Worm (Caenorhabditis elegans): ENCODE measurements around the gene F29G6.1.

The F29G6.1 gene

DNA sequence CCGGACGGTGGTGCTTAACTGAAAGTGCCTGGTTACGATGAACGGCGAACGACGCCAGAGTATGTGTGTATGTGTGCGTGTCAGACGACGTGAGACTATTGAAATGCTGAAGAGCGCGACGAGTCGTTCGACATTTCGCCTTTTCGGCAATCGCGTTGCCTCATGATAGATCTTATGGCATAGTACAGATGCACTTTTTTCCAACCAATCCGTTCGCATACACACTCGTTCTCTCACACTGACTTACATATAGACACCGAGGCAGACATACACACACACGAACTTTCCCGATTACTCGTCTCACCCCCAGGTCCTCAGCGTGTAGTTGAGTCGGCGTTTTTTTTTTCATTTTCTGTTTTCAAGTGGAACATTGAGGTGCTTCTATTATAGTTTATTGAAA, 23.3 kb upstream of the F29G6.1 start (continued):
- no peak for TF ChIP-seq ztf-11 (tag; optimal IDR thresholded peaks at IDR 0.05)

DNA sequence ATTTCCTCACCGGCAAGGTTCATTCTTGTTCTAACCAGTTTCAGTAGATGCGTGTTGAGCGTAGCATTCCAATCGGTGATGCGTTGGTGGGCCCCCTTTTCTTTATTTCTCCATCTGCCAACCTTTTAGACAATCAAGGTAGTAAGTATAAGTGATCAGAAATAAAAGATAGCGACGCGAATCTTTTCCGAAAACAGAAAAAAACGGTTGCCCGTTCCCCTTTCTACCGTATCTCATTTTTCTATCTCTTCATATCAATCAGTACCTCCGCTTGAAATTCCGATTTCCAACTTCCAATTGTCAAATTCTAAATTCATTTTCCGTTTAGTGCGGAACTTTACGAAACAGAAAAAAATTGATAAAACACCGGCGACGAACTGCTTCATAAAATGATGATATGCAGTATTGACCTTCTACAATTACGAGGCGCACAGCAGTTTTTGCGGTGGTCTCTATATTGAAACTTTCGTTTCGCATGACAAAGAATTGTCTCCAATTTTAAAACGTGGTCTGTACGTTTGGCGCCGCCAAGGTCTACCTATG, 22.7 kb upstream of the F29G6.1 start:
- peak; percentile 9 for TF ChIP-seq mep-1 (tag; optimal IDR thresholded peaks at IDR 0.05)
- no peak for TF ChIP-seq pag-3 (tag; optimal IDR thresholded peaks at IDR 0.05; ENCODE audit: borderline replicate concordance, insufficient read depth)
- TF ChIP-seq skn-1 (tag; optimal IDR thresholded peaks at IDR 0.05): peak; percentile 38
- TF ChIP-seq lin-39 (tag; optimal IDR thresholded peaks at IDR 0.05): no peak
- TF ChIP-seq lin-14 (GFP tag; optimal IDR thresholded peaks at IDR 0.05): peak; percentile 90
- peak in 1 of 2 experiments; percentile 9 for TF ChIP-seq lin-35 (GFP tag; optimal IDR thresholded peaks at IDR 0.05)
- no peak for TF ChIP-seq fkh-4 (tag; optimal IDR thresholded peaks at IDR 0.05; ENCODE audit: borderline replicate concordance)
- peak in 1 of 6 experiments; percentile 73 for TF ChIP-seq elt-3 (tag; optimal IDR thresholded peaks at IDR 0.05)
- TF ChIP-seq C04F5.9 (tag; optimal IDR thresholded peaks at IDR 0.05): no peak
- peak; percentile 44 for TF ChIP-seq blmp-1 (tag; optimal IDR thresholded peaks at IDR 0.05)
- TF ChIP-seq C16A3.4 (tag; optimal IDR thresholded peaks at IDR 0.05): no peak
- peak; percentile 55 for TF ChIP-seq nhr-85 (tag)
- no peak for TF ChIP-seq unc-86 (tag; optimal IDR thresholded peaks at IDR 0.05)
- TF ChIP-seq irx-1 (tag; optimal IDR thresholded peaks at IDR 0.05): no peak
- TF ChIP-seq unc-30 (tag; optimal IDR thresholded peaks at IDR 0.05): no peak

DNA sequence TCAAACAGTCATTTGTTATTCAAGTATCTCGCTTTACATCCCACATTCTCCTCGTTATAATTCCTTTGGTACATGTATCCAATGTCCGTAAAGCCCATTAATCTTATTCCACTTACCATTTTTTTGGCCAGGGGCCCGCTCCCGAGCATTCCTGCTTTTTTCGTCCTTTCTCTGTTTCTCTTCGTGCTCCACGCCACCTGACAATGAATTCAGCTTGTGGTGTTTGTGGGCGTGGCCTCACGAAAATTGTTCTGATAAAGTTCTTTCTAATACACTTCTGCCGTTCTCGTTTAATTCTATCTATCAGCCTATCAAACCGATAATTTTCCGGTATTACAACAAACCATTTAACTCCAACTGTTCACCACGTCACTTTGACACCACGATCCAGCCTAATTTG, 22.0 kb upstream of the F29G6.1 start:
- TF ChIP-seq lir-3 (tag; optimal IDR thresholded peaks at IDR 0.05; ENCODE audit: poor library complexity): no peak
- TF ChIP-seq mef-2 (tag; optimal IDR thresholded peaks at IDR 0.05): no peak
- TF ChIP-seq C34B4.2 (tag; optimal IDR thresholded peaks at IDR 0.05): no peak
- TF ChIP-seq isw-1 (GFP tag; IDR thresholded peaks at IDR 0.05): no peak
- no peak for TF ChIP-seq mep-1 (tag; optimal IDR thresholded peaks at IDR 0.05)
- no peak for TF ChIP-seq nhr-19 (GFP tag; conservative IDR thresholded peaks at IDR 0.05)
- TF ChIP-seq nhr-71 (tag; optimal IDR thresholded peaks at IDR 0.05): no peak
- no peak for TF ChIP-seq hlh-17 (GFP tag; optimal IDR thresholded peaks at IDR 0.05; ENCODE audit: borderline replicate concordance)
- TF ChIP-seq C16A3.4 (tag; optimal IDR thresholded peaks at IDR 0.05): no peak
- no peak for TF ChIP-seq aha-1 (tag; optimal IDR thresholded peaks at IDR 0.05)
- no peak for TF ChIP-seq snu-23 (GFP tag; optimal IDR thresholded peaks at IDR 0.05)
- no peak for TF ChIP-seq efl-3 (GFP tag; optimal IDR thresholded peaks at IDR 0.05)
- no peak for TF ChIP-seq rnt-1 (tag; optimal IDR thresholded peaks at IDR 0.05)
- TF ChIP-seq blmp-1 (tag; optimal IDR thresholded peaks at IDR 0.05): no peak
- no peak for TF ChIP-seq lin-39 (tag; optimal IDR thresholded peaks at IDR 0.05)
- TF ChIP-seq unc-62 (GFP tag; optimal IDR thresholded peaks at IDR 0.05): no peak

DNA sequence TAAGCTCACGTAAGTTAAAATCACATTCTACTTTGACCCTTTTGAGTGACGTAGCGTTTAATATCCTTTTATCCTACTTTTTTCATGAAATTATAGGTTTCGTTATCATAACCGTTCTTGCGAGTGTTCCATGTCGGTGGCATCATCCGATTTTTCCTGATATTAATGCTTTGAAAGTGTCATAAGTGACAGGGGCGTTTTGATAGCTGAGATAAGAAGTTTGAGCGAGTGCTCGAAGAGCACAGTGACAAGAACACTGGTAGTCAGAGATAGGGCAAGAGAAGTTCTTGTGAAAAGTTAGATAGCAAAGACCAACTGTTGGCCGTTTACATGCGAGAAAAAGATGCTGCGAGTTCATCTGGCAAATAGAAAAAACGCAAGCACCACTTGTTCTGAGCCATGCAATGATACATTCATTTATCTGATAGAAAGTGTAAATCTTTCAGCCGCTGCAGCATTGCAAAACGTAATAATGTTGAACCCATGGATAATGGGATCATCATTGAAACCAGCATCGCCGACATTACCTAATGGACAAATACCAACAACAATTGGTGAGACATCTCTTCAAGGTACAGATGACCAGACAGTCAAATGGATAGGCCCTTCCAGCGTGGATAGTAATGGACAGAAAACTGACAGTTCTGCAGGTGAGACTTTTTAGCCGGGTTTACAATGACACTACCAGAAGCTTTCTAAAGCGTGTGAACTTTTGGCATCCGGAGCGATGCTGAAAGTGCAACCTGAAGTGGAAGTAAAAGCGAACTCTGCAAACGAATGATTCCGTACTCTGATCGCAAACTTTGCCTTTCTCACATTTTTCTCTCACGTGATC, 20.9 kb upstream of the F29G6.1 start:
- TF ChIP-seq ztf-4 (tag; optimal IDR thresholded peaks at IDR 0.05) (no peak), rnt-1 (tag; optimal IDR thresholded peaks at IDR 0.05) (peak; percentile 44), pqm-1 (tag; optimal IDR thresholded peaks at IDR 0.05) (no peak), nhr-77 (tag; optimal IDR thresholded peaks at IDR 0.05) (no peak), elt-2 (tag; optimal IDR thresholded peaks at IDR 0.05) (peak; percentile 22), isw-1 (GFP tag; IDR thresholded peaks at IDR 0.05) (no peak), nhr-20 (tag; optimal IDR thresholded peaks at IDR 0.05) (peak; percentile 18), unc-130 (tag; optimal IDR thresholded peaks at IDR 0.05) (peak; percentile 14), egl-27 (tag; optimal IDR thresholded peaks at IDR 0.05) (no peak), lin-14 (GFP tag; optimal IDR thresholded peaks at IDR 0.05) (peak; percentile 73), Y116A8C.19 (tag; optimal IDR thresholded peaks at IDR 0.05; ENCODE audit: borderline replicate concordance) (no peak), mef-2 (tag; optimal IDR thresholded peaks at IDR 0.05) (no peak), efl-1 (optimal IDR thresholded peaks at IDR 0.05) (no peak), efl-1 (GFP tag; optimal IDR thresholded peaks at IDR 0.05 in 1 of 2) (peak in 1 of 2 experiments; percentile 15), ama-1 (optimal IDR thresholded peaks at IDR 0.05) (no peak), skn-1 (tag; optimal IDR thresholded peaks at IDR 0.05) (no peak), nhr-237 (tag; optimal IDR thresholded peaks at IDR 0.05) (no peak), efl-3 (GFP tag; optimal IDR thresholded peaks at IDR 0.05) (no peak), sup-37 (GFP tag; optimal IDR thresholded peaks at IDR 0.05) (no peak), lin-35 (GFP tag; optimal IDR thresholded peaks at IDR 0.05) (no peak), sptf-1 (tag; optimal IDR thresholded peaks at IDR 0.05) (no peak), mep-1 (tag; optimal IDR thresholded peaks at IDR 0.05) (no peak), elt-3 (tag; optimal IDR thresholded peaks at IDR 0.05) (no peak), lsy-2 (tag; optimal IDR thresholded peaks at IDR 0.05) (no peak), nhr-19 (GFP tag; conservative IDR thresholded peaks at IDR 0.05) (0 out of 2 replicates have a peak, but pooled peaks have one; percentile 27), aha-1 (tag; optimal IDR thresholded peaks at IDR 0.05) (no peak), zag-1 (tag; optimal IDR thresholded peaks at IDR 0.05) (no peak)
